Fruit fly (Drosophila melanogaster): ENCODE results near the gene Brr2.

- TF ChIP-seq crol (GFP tag; IDR thresholded peaks at IDR 0.05) (peak; percentile 31; the same call in 1 of the 2 replicates), tio (GFP tag; optimal IDR thresholded peaks at IDR 0.05) (peak; percentile 90), CG18764 (GFP tag; optimal IDR thresholded peaks at IDR 0.05) (peak; percentile 85), pum (GFP tag; optimal IDR thresholded peaks at IDR 0.05) (peak; percentile 58), CG10462 (GFP tag; optimal IDR thresholded peaks at IDR 0.05) (peak; percentile 77), gsb-n (tag; optimal IDR thresholded peaks at IDR 0.05) (peak; percentile 73), NK7.1 (GFP tag; optimal IDR thresholded peaks at IDR 0.05) (no peak), Dbx (GFP tag; IDR thresholded peaks at IDR 0.05) (peak; percentile 87), NfI (GFP tag; optimal IDR thresholded peaks at IDR 0.05) (peak; percentile 89), NC2α (GFP tag; optimal IDR thresholded peaks at IDR 0.05) (peak; percentile 9), Dip3 (GFP tag; optimal IDR thresholded peaks at IDR 0.05) (peak; percentile 56), toy (GFP tag; IDR thresholded peaks at IDR 0.05) (peak; percentile 62; the same call in 1 of the 2 replicates)
These were observed 42.7 kb downstream of the Brr2 start, which contains the start of gene sff for dm6 chr3L:15924811-15925437.
